Fruit fly (Drosophila melanogaster): ENCODE measurements around the gene CG10435.

CG10435 gene

DNA sequence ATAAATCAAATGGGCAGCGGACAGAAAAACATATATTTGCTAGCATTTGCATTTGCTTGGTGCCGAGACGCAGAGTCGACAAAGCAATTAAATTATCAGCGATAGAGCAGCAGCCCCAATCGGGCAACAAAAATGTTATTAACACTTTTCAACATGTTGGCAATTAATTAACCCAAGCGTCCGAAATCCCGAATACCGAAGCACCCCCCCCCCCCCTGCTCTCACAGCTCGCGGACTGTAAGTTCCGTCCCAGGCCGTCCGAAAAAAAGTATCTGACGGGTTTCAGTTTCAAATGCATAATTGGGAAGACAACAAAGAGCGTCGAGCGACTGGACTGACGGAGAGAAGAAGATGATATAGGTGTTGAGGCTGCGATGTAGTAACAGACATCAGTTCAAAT lies 22.7 kb downstream of the CG10435 start:
- TF ChIP-seq CG15710 (tag; optimal IDR thresholded peaks at IDR 0.05) (no peak), CG12605 (GFP tag; IDR thresholded peaks at IDR 0.05) (no peak), rn (GFP tag; IDR thresholded peaks at IDR 0.05) (no peak), Pif1A (GFP tag; optimal IDR thresholded peaks at IDR 0.05) (no peak), CG8301 (tag; optimal IDR thresholded peaks at IDR 0.05) (no peak), CG32121 (GFP tag; IDR thresholded peaks at IDR 0.05) (no peak), Ets98B (GFP tag; IDR thresholded peaks at IDR 0.05) (no peak), EcR (GFP tag; optimal IDR thresholded peaks at IDR 0.05) (no peak), CG17806 (tag; optimal IDR thresholded peaks at IDR 0.05) (no peak), CG8159 (tag; optimal IDR thresholded peaks at IDR 0.05) (no peak), Pif1B (GFP tag; optimal IDR thresholded peaks at IDR 0.05) (no peak), Snoo (tag; optimal IDR thresholded peaks at IDR 0.05) (no peak), CG10348 (GFP tag; IDR thresholded peaks at IDR 0.05) (no peak), gl (tag; optimal IDR thresholded peaks at IDR 0.05) (no peak), CG13204 (GFP tag; optimal IDR thresholded peaks at IDR 0.05) (no peak)

DNA sequence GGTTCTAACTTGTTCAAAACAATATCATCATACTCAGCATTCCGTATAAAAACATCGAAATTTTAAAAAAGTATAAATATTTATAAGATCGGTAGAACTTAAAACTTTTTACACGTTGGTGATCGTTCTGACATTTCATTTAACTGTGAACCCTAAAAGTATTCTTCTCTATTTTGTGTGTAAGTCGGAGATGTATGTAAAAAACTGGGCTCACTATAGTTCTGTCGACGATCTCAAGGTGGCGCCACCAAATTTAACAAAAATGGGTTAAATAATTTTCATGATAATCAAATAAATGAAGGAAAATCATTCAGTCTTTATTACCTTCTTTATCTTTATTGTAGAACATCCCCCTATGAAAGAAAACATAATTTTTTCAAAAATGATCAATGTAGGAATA lies 31.6 kb downstream of the CG10435 start:
- TF ChIP-seq Pif1B (GFP tag; optimal IDR thresholded peaks at IDR 0.05): no peak
- peak; percentile 83 for TF ChIP-seq D1 (tag; optimal IDR thresholded peaks at IDR 0.05)
- TF ChIP-seq CG4496 (GFP tag; IDR thresholded peaks at IDR 0.05): no peak
- no peak for TF ChIP-seq fd96Ca (GFP tag; IDR thresholded peaks at IDR 0.05)

DNA sequence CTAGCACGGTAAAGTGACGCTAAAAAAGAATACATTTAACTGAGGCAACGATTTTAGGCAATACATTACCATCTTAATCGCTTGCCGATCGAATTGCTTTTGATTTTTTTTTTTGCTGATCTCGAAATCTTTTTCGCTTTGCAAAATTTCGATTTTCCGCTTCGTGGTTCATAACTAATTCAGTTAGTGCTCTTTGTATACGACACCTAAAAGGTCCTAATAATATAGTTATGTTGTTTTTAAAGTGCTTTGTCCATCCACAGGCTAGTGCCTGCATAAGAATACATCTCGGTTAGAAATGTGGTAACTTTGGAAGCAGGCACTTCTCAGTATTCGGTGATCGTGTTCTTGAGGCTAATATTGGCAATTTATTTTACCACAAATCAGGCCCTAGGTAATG lies 32.8 kb downstream of the CG10435 start, which contains the start of gene Sfp84E:
Gene Sfp84E (minus strand): TSS at position 101 of the 400 bp plus-strand sequence.
- TF ChIP-seq CG12605 (GFP tag; IDR thresholded peaks at IDR 0.05) (no peak), Pif1A (GFP tag; optimal IDR thresholded peaks at IDR 0.05) (no peak), CG8159 (tag; optimal IDR thresholded peaks at IDR 0.05) (no peak), CG34367 (tag; optimal IDR thresholded peaks at IDR 0.05) (no peak), D1 (tag; optimal IDR thresholded peaks at IDR 0.05) (no peak)

DNA sequence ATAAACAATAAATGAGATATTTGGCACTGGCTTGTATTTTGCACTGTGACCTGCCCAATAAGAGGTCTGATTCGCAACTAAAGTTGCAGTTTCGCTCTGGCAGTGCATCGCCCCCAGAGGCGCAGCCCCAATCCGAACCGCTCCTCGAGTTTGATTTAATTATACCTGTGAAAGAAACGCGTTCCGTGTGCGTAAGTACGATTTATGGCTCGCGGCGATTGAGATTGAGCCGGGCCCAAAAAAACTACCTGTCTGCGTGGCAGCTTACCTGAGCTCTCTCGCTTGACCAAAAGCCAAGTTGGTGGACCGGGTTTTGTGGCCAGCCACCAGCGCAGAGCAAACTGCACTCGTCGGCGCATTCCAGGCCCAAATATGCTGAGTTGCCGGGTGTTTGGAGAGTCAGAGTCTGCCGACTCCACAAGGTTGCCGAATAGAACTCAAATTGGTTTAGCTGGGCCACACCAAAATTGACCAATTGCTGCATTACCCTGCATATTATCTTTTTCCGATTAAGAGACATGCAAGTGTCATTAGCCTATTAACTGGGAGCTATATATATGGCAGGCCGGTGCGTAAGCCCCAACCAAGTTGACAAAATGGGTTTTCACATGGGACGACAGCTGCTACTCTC lies 34.5 kb downstream of the CG10435 start, which contains the start of the genes CD98hc and Os-C:
Gene CD98hc (minus strand): TSS at position 50 of the 631 bp plus-strand sequence.
Gene Os-C (plus strand): TSS at position 581 of the 631 bp plus-strand sequence.
- TF ChIP-seq fd96Ca (GFP tag; IDR thresholded peaks at IDR 0.05): no peak
- 0 out of 2 replicates have a peak, but pooled peaks have one; percentile 17 for TF ChIP-seq CG12605 (GFP tag; IDR thresholded peaks at IDR 0.05)

DNA sequence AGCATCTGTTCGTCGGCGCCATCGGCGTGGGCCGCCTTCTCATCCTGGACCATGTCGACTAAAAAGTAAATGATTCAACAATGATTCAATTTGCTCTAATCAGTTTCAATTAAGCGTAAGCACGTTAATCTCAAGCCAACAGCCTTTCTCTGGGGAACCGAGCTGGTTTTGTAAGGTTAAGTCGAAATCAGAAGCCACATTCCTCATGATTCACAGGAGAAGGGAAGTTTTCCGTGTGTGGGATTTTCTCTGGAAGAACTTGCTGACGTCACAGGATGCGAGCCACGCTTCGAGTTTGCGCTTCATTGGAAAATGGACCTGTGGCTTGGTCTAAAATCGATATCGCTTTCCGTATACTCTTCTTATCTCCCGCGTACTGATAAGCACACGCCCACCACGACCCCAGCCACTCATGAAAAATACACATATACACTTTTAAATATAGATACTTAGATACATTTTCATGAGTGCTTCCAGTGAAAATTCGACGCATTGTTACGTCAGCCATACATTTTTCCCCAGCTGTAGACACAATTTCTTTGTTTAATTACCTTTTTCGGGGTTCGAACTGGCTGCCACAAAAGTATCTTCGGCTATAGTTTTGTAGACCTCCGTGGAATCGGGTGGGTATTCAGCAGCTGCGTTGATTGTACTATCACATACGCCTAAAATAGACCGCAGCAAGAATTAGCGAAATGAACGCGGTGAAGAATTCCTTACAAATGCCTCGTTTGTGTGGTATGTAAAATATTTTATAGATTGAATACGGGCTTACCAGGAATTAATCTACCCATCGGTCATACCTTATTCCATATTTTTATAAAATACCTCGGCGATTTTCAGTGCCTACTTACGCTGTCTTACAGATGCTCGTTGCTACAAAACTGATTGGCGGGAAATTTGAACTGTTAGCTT lies 35.7 kb downstream of the CG10435 start:
- TF ChIP-seq fd96Ca (GFP tag; IDR thresholded peaks at IDR 0.05): no peak
- TF ChIP-seq CG34367 (tag; optimal IDR thresholded peaks at IDR 0.05): peak; percentile 8
- peak; percentile 16 for TF ChIP-seq CG8159 (tag; optimal IDR thresholded peaks at IDR 0.05)
- TF ChIP-seq CG13204 (GFP tag; optimal IDR thresholded peaks at IDR 0.05): no peak
- no peak for TF ChIP-seq CG17806 (tag; optimal IDR thresholded peaks at IDR 0.05)
- no peak for TF ChIP-seq gl (tag; optimal IDR thresholded peaks at IDR 0.05)
- 0 out of 3 replicates have a peak, but pooled peaks have one; percentile 31 for TF ChIP-seq CG4496 (GFP tag; IDR thresholded peaks at IDR 0.05)
- TF ChIP-seq EcR (GFP tag; optimal IDR thresholded peaks at IDR 0.05): no peak

DNA sequence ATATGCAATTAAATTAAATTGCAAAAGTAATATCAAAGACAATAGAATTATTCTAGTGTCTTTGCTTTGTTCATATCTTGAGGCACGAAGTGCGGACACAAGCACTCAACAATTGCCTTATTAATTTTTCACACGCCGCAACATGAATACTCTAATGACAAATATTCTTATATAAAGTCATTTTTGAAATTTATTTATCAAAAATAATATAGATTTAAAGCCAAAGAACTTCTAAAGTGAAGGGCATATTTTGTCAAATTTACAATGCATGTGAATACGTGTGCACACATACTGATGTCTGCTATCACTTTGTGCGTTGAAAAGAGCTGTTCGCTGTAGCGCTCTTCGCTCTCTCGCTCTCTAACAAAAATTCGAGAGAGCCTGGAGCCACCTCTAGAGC lies 39.1 kb downstream of the CG10435 start:
- peak; percentile 57 for TF ChIP-seq Ets98B (GFP tag; IDR thresholded peaks at IDR 0.05)
- TF ChIP-seq CG4496 (GFP tag; IDR thresholded peaks at IDR 0.05): peak; percentile 73; the same call in 2 of the 3 replicates
- TF ChIP-seq CG32121 (GFP tag; IDR thresholded peaks at IDR 0.05): peak; percentile 62; the same call in 1 of the 2 replicates

DNA sequence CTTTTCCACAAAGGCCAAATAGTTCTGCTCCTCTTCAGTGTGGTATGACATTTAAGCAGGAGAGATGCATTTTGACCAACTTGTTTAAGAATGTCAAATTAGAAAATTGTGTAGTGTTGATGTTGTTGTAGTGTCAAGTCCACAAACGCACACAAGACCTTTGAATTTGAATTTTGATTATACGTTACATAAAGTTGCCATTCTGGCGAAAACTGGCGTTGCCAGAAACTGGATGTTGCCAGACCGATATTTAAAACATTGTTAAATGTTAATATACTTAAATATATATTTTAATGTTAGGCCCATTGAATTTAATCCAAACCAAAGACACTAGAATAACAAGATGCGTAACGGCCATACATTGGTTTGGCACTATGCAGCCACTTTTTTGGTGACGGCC lies 40.0 kb downstream of the CG10435 start:
- TF ChIP-seq CG8301 (tag; optimal IDR thresholded peaks at IDR 0.05): no peak
- no peak for TF ChIP-seq CG13204 (GFP tag; optimal IDR thresholded peaks at IDR 0.05)
- TF ChIP-seq CG4496 (GFP tag; IDR thresholded peaks at IDR 0.05): 0 out of 3 replicates have a peak, but pooled peaks have one; percentile 29

DNA sequence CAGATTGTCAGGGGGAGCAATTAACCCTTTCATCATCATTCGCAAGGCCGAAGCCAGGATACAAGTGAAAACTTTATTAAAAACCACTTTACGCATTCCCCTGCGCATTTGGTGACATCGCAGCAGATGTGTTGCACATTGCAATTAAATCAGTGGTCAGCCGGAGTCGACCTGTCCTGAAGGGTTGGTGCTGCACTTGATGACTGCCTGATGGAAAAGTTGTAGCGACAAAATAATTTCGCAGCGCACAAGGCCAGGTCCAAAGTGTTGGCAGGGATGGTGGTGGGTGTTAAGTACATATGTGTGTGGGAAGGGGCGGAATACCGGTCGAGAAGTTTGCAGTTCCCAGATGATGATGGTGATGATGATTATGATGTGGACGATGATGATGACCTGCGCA lies 40.8 kb downstream of the CG10435 start:
- no peak for TF ChIP-seq CG14655 (GFP tag; optimal IDR thresholded peaks at IDR 0.05)
- no peak for TF ChIP-seq CG8301 (tag; optimal IDR thresholded peaks at IDR 0.05)
- TF ChIP-seq gl (tag; optimal IDR thresholded peaks at IDR 0.05): no peak
- TF ChIP-seq CG15710 (tag; optimal IDR thresholded peaks at IDR 0.05): no peak
- TF ChIP-seq CG10348 (GFP tag; IDR thresholded peaks at IDR 0.05): no peak
- TF ChIP-seq rn (GFP tag; IDR thresholded peaks at IDR 0.05): no peak
- TF ChIP-seq CG34367 (tag; optimal IDR thresholded peaks at IDR 0.05): no peak
- no peak for TF ChIP-seq Pif1A (GFP tag; optimal IDR thresholded peaks at IDR 0.05)
- TF ChIP-seq Ets98B (GFP tag; IDR thresholded peaks at IDR 0.05): no peak
- TF ChIP-seq EcR (GFP tag; optimal IDR thresholded peaks at IDR 0.05): no peak
- TF ChIP-seq fd96Ca (GFP tag; IDR thresholded peaks at IDR 0.05): no peak
- TF ChIP-seq CG13204 (GFP tag; optimal IDR thresholded peaks at IDR 0.05): no peak
- no peak for TF ChIP-seq D1 (tag; optimal IDR thresholded peaks at IDR 0.05)
- TF ChIP-seq CG9948 (tag; optimal IDR thresholded peaks at IDR 0.05): no peak
- TF ChIP-seq Snoo (tag; optimal IDR thresholded peaks at IDR 0.05): no peak
